Fruit fly (Drosophila melanogaster): ENCODE results near the gene CG33003.
A peak's percentile ranks its signal among the peaks of the same experiment; 100 is the strongest.

CG33003 gene

DNA sequence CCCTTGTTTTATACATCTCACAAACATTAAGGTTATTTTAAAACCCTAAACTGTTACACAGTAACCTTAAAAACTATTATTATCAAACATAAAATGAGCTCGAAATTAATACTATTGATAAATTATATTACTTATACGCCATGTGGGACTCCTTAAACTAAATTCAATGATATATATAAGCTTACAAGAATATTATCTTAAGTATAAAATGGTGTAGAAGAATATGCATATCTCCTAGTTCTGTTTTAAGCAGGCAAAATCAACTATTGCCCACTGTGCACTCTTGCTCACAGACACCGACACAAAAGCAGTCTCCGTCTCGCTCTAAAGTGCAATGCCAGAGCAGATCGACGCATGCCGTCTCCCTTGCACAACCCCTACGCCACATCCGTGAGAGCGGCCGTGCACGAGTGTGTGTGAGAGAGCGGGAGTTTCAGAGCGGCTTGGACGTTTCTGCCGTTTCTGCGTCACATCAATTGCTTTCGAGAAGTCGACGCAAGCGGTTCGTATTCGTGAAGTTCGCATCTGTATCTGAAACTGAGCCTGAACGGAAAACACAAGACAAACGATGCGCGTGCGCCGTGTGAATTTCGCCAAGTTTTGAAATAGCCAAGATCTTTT is 29.1 kb upstream of the CG33003 start (continued):
- TF ChIP-seq aop (GFP tag; IDR thresholded peaks at IDR 0.05) (no peak), CG15696 (tag; optimal IDR thresholded peaks at IDR 0.05) (peak; percentile 92), Bteb2 (GFP tag; optimal IDR thresholded peaks at IDR 0.05) (no peak), CG7357 (GFP tag; IDR thresholded peaks at IDR 0.05) (0 out of 3 replicates have a peak, but pooled peaks have one; percentile 15), CG11695 (GFP tag; IDR thresholded peaks at IDR 0.05) (peak; percentile 33; the same call in 1 of the 3 replicates), Side (GFP tag; optimal IDR thresholded peaks at IDR 0.05) (no peak), bbx (GFP tag; IDR thresholded peaks at IDR 0.05; ENCODE audit: partially characterized antibody) (peak; percentile 63), H15 (GFP tag; IDR thresholded peaks at IDR 0.05) (no peak), CG12744 (GFP tag; optimal IDR thresholded peaks at IDR 0.05) (peak; percentile 17), Tbp (GFP tag; optimal IDR thresholded peaks at IDR 0.05) (no peak), CG11085 (GFP tag; IDR thresholded peaks at IDR 0.05) (no peak), CG32767 (GFP tag; IDR thresholded peaks at IDR 0.05) (peak; percentile 42; the same call in 1 of the 2 replicates), kni (GFP tag; optimal IDR thresholded peaks at IDR 0.05) (peak; percentile 90), Hmr (GFP tag; optimal IDR thresholded peaks at IDR 0.05) (peak; percentile 22), MTF-1 (GFP tag; optimal IDR thresholded peaks at IDR 0.05; ENCODE audit: borderline replicate concordance) (no peak), schlank (tag; optimal IDR thresholded peaks at IDR 0.05) (no peak), ase (GFP tag; IDR thresholded peaks at IDR 0.05) (no peak), CG6175 (GFP tag; IDR thresholded peaks at IDR 0.05) (peak; percentile 51; the same call in 1 of the 3 replicates), grau (tag; optimal IDR thresholded peaks at IDR 0.05) (peak; percentile 75), CG18262 (tag; optimal IDR thresholded peaks at IDR 0.05) (peak; percentile 93), az2 (GFP tag; optimal IDR thresholded peaks at IDR 0.05) (peak; percentile 63), kay (GFP tag; optimal IDR thresholded peaks at IDR 0.05) (peak; percentile 6), HHEX (GFP tag; optimal IDR thresholded peaks at IDR 0.05) (no peak), CG14441 (GFP tag; IDR thresholded peaks at IDR 0.05) (peak; percentile 36; the same call in 1 of the 2 replicates), CG16779 (GFP tag; IDR thresholded peaks at IDR 0.05) (no peak), HLH4C (GFP tag; IDR thresholded peaks at IDR 0.05; ENCODE audit: partially characterized antibody) (peak; percentile 25; the same call in 1 of the 3 replicates), Ada2b (GFP tag; IDR thresholded peaks at IDR 0.05) (no peak), Sox102F (GFP tag; optimal IDR thresholded peaks at IDR 0.05) (peak; percentile 53), CG2202 (tag; optimal IDR thresholded peaks at IDR 0.05) (peak; percentile 62), CG18619 (GFP tag; optimal IDR thresholded peaks at IDR 0.05) (peak; percentile 46), CG6813 (GFP tag; optimal IDR thresholded peaks at IDR 0.05) (peak; percentile 38), CG12769 (tag; optimal IDR thresholded peaks at IDR 0.05) (peak; percentile 36), Pdp1 (GFP tag; optimal IDR thresholded peaks at IDR 0.05) (no peak), CG15269 (tag; optimal IDR thresholded peaks at IDR 0.05) (peak; percentile 57), CG8944 (GFP tag; optimal IDR thresholded peaks at IDR 0.05) (no peak), Nf-YA (GFP tag; IDR thresholded peaks at IDR 0.05) (no peak), tio (GFP tag; optimal IDR thresholded peaks at IDR 0.05) (peak; percentile 57), repo (GFP tag; optimal IDR thresholded peaks at IDR 0.05) (no peak), Hr51 (GFP tag; optimal IDR thresholded peaks at IDR 0.05) (peak in 1 of 2 experiments; percentile 74), ham (GFP tag; IDR thresholded peaks at IDR 0.05) (no peak), gfzf (GFP tag; optimal IDR thresholded peaks at IDR 0.05) (no peak), Camta (GFP tag; optimal IDR thresholded peaks at IDR 0.05) (no peak), NFAT (GFP tag; IDR thresholded peaks at IDR 0.05) (no peak), CG1603 (tag; optimal IDR thresholded peaks at IDR 0.05) (peak; percentile 1), ci (GFP tag; IDR thresholded peaks at IDR 0.05) (peak; percentile 68), CG13775 (GFP tag; optimal IDR thresholded peaks at IDR 0.05) (peak; percentile 58), disco-r (GFP tag; optimal IDR thresholded peaks at IDR 0.05) (no peak), CG15479 (GFP tag; optimal IDR thresholded peaks at IDR 0.05) (peak; percentile 100), abd-A (tag; optimal IDR thresholded peaks at IDR 0.05) (no peak)
